Worm (Caenorhabditis elegans): ENCODE measurements around the gene ech-4.

ech-4 gene

DNA sequence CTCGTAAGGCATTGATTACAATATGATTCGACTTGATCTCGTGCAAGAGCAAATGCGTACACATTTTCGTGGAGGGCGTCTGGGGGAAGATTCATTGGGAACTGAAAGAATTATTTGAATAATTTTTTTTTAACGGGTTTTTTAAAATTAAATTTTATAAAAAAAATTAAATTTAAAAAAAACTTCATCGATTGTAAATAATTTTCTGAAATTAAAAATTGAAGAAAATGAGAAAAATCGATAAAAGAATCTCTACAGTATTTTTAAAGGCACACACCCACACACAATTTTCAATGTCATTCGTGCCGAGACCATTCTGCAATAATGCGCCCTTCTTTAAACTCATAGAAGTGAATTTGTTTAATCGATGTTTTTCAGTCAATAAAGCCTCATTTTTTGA is 24.6 kb upstream of the ech-4 start, which contains the start of gene set-14:
set-14 (minus strand) TSS at position 101 of the 400 bp plus-strand sequence.
- TF ChIP-seq ceh-13 (GFP tag; optimal IDR thresholded peaks at IDR 0.05) (no peak), hmg-4 (GFP tag; optimal IDR thresholded peaks at IDR 0.05) (no peak), F13C5.2 (tag; optimal IDR thresholded peaks at IDR 0.05) (no peak), scrt-1 (GFP tag; IDR thresholded peaks at IDR 0.05) (no peak), ama-1 (optimal IDR thresholded peaks at IDR 0.05) (no peak), tbx-37 (GFP tag; conservative IDR thresholded peaks at IDR 0.05) (no peak), flt-1 (GFP tag; IDR thresholded peaks at IDR 0.05) (no peak), tra-4 (tag; optimal IDR thresholded peaks at IDR 0.05) (no peak), B0310.2 (tag; optimal IDR thresholded peaks at IDR 0.05) (no peak)

DNA sequence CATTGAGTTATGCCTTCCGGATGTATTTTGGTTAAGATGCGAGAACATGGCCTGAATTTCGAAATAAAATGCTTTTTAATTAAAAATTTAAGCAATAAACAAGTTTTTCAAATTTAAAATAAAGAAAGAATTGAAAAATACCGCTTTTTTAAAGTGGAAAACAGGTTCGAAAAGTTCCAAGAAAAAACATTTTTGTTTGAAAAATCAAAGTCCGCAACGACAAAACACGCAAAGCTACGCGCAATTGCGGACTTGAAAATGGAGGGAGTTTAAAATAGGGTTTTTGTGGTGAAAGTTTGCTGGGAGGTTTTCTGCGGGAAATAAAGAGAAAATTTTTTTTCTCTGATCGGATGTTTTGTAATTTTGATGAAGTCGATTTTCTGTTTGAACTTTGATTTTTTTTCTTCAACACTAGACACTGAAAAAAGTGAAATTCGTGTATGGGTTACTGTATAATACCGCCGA is 22.4 kb upstream of the ech-4 start, which contains the start of gene npp-19:
npp-19 (minus strand) TSS at position 51 of the 465 bp plus-strand sequence.
- TF ChIP-seq F13C5.2 (tag; optimal IDR thresholded peaks at IDR 0.05): peak; percentile 53
- TF ChIP-seq ceh-13 (GFP tag; optimal IDR thresholded peaks at IDR 0.05): no peak
- TF ChIP-seq tbx-11 (GFP tag; IDR thresholded peaks at IDR 0.05): 0 out of 2 replicates have a peak, but pooled peaks have one; percentile 41
- no peak for TF ChIP-seq hmg-4 (GFP tag; optimal IDR thresholded peaks at IDR 0.05)

DNA sequence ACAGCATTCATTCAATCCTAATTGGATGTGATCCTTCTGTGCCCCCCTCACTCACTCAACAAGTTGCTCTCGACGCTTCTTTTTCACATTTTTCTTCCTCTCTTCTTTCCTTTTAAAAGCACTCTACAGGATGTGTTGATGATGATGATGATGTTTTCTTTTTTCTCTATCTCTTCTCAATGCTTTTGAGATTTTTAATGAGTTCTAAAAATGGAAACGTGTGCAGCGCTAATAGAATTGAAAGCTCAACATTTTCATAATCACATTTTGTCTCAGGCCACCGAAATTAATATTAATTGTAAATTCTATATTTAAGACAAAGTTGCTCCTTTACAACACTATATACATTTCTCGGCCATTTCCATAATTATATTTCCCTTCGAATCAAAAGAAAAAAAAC is 20.6 kb upstream of the ech-4 start:
- TF ChIP-seq hnd-1 (tag; optimal IDR thresholded peaks at IDR 0.05): no peak

DNA sequence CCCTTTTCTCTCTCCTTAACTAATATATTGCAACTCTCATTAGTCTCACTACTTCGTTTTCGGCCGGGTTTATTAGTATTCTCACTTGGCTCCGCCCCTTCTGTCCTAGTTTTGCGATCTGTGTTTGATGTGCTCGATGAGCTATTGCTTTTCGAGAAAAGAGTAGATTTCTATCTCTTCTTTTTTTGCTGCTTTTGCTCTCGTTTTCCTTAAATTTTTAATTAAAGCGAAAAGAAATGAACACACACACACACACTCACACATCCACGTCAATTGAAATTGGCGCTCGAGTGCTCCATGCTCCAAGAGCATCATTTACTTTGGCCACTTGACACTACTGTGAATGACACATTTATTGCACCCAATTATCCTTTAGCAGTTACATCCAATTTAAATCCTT is 16.4 kb upstream of the ech-4 start:
- TF ChIP-seq hnd-1 (tag; optimal IDR thresholded peaks at IDR 0.05): no peak
- TF ChIP-seq aly-1 (tag; optimal IDR thresholded peaks at IDR 0.05): no peak
- TF ChIP-seq pes-1 (GFP tag; IDR thresholded peaks at IDR 0.05): no peak
- no peak for TF ChIP-seq hmg-4 (GFP tag; optimal IDR thresholded peaks at IDR 0.05)
- TF ChIP-seq tra-4 (tag; optimal IDR thresholded peaks at IDR 0.05): no peak
- no peak for TF ChIP-seq sea-1 (GFP tag; conservative IDR thresholded peaks at IDR 0.05)
- TF ChIP-seq tbx-37 (GFP tag; conservative IDR thresholded peaks at IDR 0.05): no peak
- TF ChIP-seq scrt-1 (GFP tag; IDR thresholded peaks at IDR 0.05): no peak
- TF ChIP-seq F13C5.2 (tag; optimal IDR thresholded peaks at IDR 0.05): no peak
- TF ChIP-seq ceh-36 (tag; optimal IDR thresholded peaks at IDR 0.05): no peak
- TF ChIP-seq hmbx-1 (tag; optimal IDR thresholded peaks at IDR 0.05): no peak
- no peak for TF ChIP-seq tbx-11 (GFP tag; IDR thresholded peaks at IDR 0.05)
- TF ChIP-seq flt-1 (GFP tag; IDR thresholded peaks at IDR 0.05): no peak

DNA sequence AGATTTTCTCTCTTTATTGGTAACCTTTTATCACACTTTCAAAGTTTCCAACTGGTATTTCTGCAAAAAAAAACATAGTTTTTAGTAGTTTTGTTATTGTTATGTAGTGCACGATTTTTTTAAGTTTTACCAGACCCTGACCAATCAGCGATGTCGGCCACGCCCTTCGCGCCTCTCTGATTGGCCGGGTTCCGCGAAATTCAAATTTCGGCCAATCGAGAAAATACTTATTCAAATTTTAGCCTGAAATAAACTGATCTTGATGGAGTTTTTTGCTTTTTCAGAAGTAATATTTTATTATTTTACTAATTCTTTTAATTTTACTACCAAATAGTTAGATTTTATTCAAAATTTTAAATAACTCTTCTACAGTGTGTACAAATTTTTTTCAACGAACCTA is 15.9 kb upstream of the ech-4 start:
- TF ChIP-seq ceh-36 (tag; optimal IDR thresholded peaks at IDR 0.05) (no peak), hmg-4 (GFP tag; optimal IDR thresholded peaks at IDR 0.05) (no peak), flt-1 (GFP tag; IDR thresholded peaks at IDR 0.05) (no peak), B0310.2 (tag; optimal IDR thresholded peaks at IDR 0.05) (no peak), aly-1 (tag; optimal IDR thresholded peaks at IDR 0.05) (no peak), ceh-13 (GFP tag; optimal IDR thresholded peaks at IDR 0.05) (no peak), ama-1 (optimal IDR thresholded peaks at IDR 0.05) (no peak), hmbx-1 (tag; optimal IDR thresholded peaks at IDR 0.05) (no peak), scrt-1 (GFP tag; IDR thresholded peaks at IDR 0.05) (no peak), tbx-11 (GFP tag; IDR thresholded peaks at IDR 0.05) (no peak), F13C5.2 (tag; optimal IDR thresholded peaks at IDR 0.05) (no peak), pes-1 (GFP tag; IDR thresholded peaks at IDR 0.05) (no peak), ets-7 (tag; optimal IDR thresholded peaks at IDR 0.05) (no peak), tbx-37 (GFP tag; conservative IDR thresholded peaks at IDR 0.05) (no peak), sea-1 (GFP tag; conservative IDR thresholded peaks at IDR 0.05) (no peak), tra-4 (tag; optimal IDR thresholded peaks at IDR 0.05) (no peak), hnd-1 (tag; optimal IDR thresholded peaks at IDR 0.05) (no peak)

DNA sequence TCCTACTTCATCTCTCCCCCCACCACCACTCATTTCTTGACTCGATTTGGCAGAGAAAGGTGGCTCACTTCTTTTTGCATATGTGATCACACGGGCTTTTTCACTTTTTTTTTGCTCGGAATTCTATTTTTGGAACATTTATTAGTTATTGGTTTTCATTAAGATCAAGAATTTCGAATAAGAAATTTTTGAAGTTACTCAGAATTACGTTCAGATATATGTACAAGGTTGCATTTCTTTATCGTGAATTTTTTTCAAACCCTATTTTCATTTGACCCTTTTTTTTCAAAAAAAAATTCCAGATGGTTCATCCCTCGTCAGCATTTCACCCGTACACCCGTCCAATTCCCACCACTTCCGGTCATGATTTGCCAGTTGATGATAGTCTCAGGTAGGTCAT is 15.4 kb upstream of the ech-4 start, which contains the start of gene ceh-62:
ceh-62 (plus strand) TSS at position 301 of the 400 bp plus-strand sequence.
- TF ChIP-seq ceh-36 (tag; optimal IDR thresholded peaks at IDR 0.05): no peak

DNA sequence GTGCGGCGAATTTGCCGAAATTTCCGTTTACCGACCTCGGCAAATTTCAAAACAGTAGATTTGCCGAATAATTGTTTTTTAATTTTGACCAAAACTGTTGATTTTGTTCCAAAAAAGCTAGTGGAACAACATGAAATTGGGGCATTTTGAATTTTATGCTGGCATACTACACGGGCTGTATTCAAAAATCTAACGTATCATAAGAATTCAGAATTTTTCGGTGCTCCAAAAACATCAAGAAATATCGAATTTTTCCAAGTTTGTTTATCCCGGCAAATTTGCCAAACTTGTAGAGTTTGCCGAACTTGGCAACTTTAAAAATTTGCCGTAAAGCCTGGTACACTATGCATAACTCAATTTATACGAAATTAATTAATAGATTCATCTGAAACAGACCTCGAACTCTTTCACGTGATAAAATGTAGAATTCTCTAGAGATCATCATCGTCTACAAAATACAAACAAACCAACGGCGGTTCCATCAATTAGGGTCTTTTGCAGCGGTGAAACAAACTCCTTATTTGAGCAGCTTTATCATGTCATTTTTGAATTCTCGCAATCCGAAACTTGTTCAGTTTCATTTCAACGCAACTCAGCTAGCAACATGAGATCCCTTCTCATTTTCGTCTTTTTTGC is 12.0 kb upstream of the ech-4 start, which contains the start of gene R06F6.14:
R06F6.14 (plus strand) TSS at position 586 of the 636 bp plus-strand sequence.
- TF ChIP-seq hnd-1 (tag; optimal IDR thresholded peaks at IDR 0.05): no peak
- no peak for TF ChIP-seq hmbx-1 (tag; optimal IDR thresholded peaks at IDR 0.05)
- no peak for TF ChIP-seq flt-1 (GFP tag; IDR thresholded peaks at IDR 0.05)
- TF ChIP-seq tra-4 (tag; optimal IDR thresholded peaks at IDR 0.05): no peak
- TF ChIP-seq ets-7 (tag; optimal IDR thresholded peaks at IDR 0.05): no peak

DNA sequence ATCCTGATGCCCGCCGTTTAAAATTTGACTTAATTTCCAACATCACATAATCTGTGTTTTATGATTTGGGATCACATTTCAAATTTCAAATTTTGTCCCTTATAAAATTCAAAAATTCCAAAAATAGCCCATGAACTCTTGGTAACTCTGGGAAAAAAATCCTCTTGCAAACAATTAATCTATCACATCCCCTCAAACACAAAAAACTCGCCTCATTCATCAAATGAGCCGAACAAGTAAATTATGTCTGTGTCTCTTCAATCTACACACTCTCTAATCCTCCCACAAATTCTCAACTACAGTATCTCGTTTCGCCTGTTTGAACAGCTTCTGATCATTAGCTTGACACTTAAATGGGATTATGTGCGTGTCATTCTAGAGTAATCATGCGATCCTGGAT is 10.1 kb upstream of the ech-4 start, which contains the start of gene msrp-7:
msrp-7 (plus strand) TSS at position 301 of the 400 bp plus-strand sequence.
- TF ChIP-seq tbx-11 (GFP tag; IDR thresholded peaks at IDR 0.05) (no peak), pes-1 (GFP tag; IDR thresholded peaks at IDR 0.05) (no peak), hnd-1 (tag; optimal IDR thresholded peaks at IDR 0.05) (no peak), sea-1 (GFP tag; conservative IDR thresholded peaks at IDR 0.05) (no peak), flt-1 (GFP tag; IDR thresholded peaks at IDR 0.05) (no peak), F13C5.2 (tag; optimal IDR thresholded peaks at IDR 0.05) (no peak), aly-1 (tag; optimal IDR thresholded peaks at IDR 0.05) (no peak), scrt-1 (GFP tag; IDR thresholded peaks at IDR 0.05) (no peak), ceh-13 (GFP tag; optimal IDR thresholded peaks at IDR 0.05) (no peak), ceh-36 (tag; optimal IDR thresholded peaks at IDR 0.05) (no peak), hmg-4 (GFP tag; optimal IDR thresholded peaks at IDR 0.05) (no peak), B0310.2 (tag; optimal IDR thresholded peaks at IDR 0.05) (no peak), hmbx-1 (tag; optimal IDR thresholded peaks at IDR 0.05) (no peak), tbx-37 (GFP tag; conservative IDR thresholded peaks at IDR 0.05) (no peak), ama-1 (optimal IDR thresholded peaks at IDR 0.05) (no peak), ets-7 (tag; optimal IDR thresholded peaks at IDR 0.05) (no peak), tra-4 (tag; optimal IDR thresholded peaks at IDR 0.05) (no peak)
